Fruit fly (Drosophila melanogaster): ENCODE data around the gene Dhc98D.

Gene Dhc98D

dm6 chr3R:28556385-28556784, 69.6 kb downstream of the Dhc98D start (continued):
- TF ChIP-seq kni (GFP tag; optimal IDR thresholded peaks at IDR 0.05) (peak; percentile 32), H15 (GFP tag; IDR thresholded peaks at IDR 0.05) (0 out of 3 replicates have a peak, but pooled peaks have one; percentile 34), NK7.1 (GFP tag; optimal IDR thresholded peaks at IDR 0.05) (no peak), CG8924 (tag; optimal IDR thresholded peaks at IDR 0.05) (no peak), odd (GFP tag; optimal IDR thresholded peaks at IDR 0.05) (peak; percentile 50), Tbp (GFP tag; optimal IDR thresholded peaks at IDR 0.05) (no peak), gem (tag; optimal IDR thresholded peaks at IDR 0.05) (peak; percentile 35), CG2116 (GFP tag; optimal IDR thresholded peaks at IDR 0.05) (peak; percentile 5), CG11504 (tag; optimal IDR thresholded peaks at IDR 0.05) (no peak), al (GFP tag; IDR thresholded peaks at IDR 0.05) (no peak)

DNA sequence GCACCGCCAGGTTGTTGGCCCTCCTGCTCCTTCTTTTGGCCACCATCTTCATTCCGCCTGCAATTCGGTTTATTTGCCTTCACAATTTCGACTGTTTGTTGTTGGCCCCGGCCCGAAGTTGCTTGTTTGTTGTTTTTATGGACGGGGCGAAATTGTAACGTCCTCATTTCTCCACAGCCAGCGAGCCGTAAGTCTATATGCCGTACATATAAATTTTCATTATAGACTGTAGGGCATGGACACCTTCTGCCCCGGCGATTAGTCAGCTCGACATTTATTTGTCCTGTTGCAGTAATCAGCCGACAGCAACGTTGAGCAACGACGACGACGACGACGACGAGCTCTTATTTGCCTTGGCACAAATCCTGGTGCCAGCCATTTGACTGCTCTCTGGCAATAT, 72.0 kb downstream of the Dhc98D start:
- TF ChIP-seq Med (GFP tag) (peak; percentile 22), Bgb (GFP tag; IDR thresholded peaks at IDR 0.05; ENCODE audit: partially characterized antibody) (no peak), ken (GFP tag; IDR thresholded peaks at IDR 0.05) (0 out of 3 replicates have a peak, but pooled peaks have one; percentile 18)

DNA sequence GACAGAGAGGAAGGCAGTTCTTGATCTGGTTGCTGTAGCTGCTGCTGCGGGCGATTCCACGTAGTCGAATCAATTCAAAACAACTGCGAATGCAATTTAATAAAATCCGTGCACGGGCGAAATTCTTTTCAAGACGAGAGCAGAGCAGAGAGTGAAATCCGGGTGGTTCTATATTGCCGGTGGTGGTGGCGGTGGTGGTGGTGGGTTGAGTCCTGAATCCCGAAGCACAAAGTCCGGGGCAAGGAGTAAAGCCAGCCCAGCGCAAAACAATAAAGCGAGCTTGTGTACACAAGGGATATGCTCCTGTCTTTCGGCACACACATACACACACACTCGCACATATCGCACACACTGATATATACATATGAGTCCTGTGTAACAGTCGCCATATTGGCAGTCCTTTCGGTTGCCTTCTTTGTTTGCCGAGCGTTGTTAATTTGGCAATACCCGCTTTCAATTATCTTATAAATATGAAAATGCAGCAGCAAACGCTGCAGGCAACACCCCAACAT, 74.6 kb downstream of the Dhc98D start:
- TF ChIP-seq CG13287 (GFP tag; IDR thresholded peaks at IDR 0.05; ENCODE audit: partially characterized antibody) = no peak
- no peak for TF ChIP-seq CG12744 (GFP tag; optimal IDR thresholded peaks at IDR 0.05)
- TF ChIP-seq pros (GFP tag; optimal IDR thresholded peaks at IDR 0.05) = peak; percentile 60
- peak; percentile 57 for TF ChIP-seq Nf-YB (GFP tag; optimal IDR thresholded peaks at IDR 0.05)
- TF ChIP-seq ac (GFP tag; optimal IDR thresholded peaks at IDR 0.05) = no peak
- no peak for TF ChIP-seq sens-2 (GFP tag; IDR thresholded peaks at IDR 0.05)
- TF ChIP-seq cg (GFP tag; optimal IDR thresholded peaks at IDR 0.05) = peak; percentile 51
- TF ChIP-seq Kr (GFP tag; optimal IDR thresholded peaks at IDR 0.05) = no peak
- TF ChIP-seq Aef1 (GFP tag; IDR thresholded peaks at IDR 0.05) = no peak
- peak; percentile 23 for TF ChIP-seq phol (tag; optimal IDR thresholded peaks at IDR 0.05)
- no peak for TF ChIP-seq cad (GFP tag; optimal IDR thresholded peaks at IDR 0.05)
- peak; percentile 65 for TF ChIP-seq Nf-YC (tag; optimal IDR thresholded peaks at IDR 0.05)
- TF ChIP-seq chm (GFP tag; IDR thresholded peaks at IDR 0.05) = no peak
- no peak for TF ChIP-seq pan (optimal IDR thresholded peaks at IDR 0.05)
- TF ChIP-seq pan (GFP tag; optimal IDR thresholded peaks at IDR 0.05 in 1 of 2, IDR thresholded peaks at IDR 0.05 in 1 of 2) = no peak
- no peak for TF ChIP-seq CG5953 (GFP tag; IDR thresholded peaks at IDR 0.05)
- no peak for TF ChIP-seq CG7745 (tag; optimal IDR thresholded peaks at IDR 0.05)
- TF ChIP-seq Poxn (GFP tag; IDR thresholded peaks at IDR 0.05) = no peak
- peak; percentile 27 for TF ChIP-seq kni (GFP tag; optimal IDR thresholded peaks at IDR 0.05)
- TF ChIP-seq Ravus (GFP tag; IDR thresholded peaks at IDR 0.05) = no peak
- TF ChIP-seq seq (GFP tag; IDR thresholded peaks at IDR 0.05) = peak; percentile 41; the same call in 1 of the 2 replicates
- TF ChIP-seq wor (GFP tag; IDR thresholded peaks at IDR 0.05) = no peak
- TF ChIP-seq Hand (GFP tag; optimal IDR thresholded peaks at IDR 0.05) = no peak
- no peak for TF ChIP-seq CG30020 (tag; optimal IDR thresholded peaks at IDR 0.05)
- TF ChIP-seq CG12659 (GFP tag; optimal IDR thresholded peaks at IDR 0.05) = no peak

Data from whole organism, embryonic.